Worm (Caenorhabditis elegans): Measurements from ENCODE around the gene pigx-1.

- TF ChIP-seq odd-2 (tag; optimal IDR thresholded peaks at IDR 0.05) (no peak), ama-1 (optimal IDR thresholded peaks at IDR 0.05) (no peak), sox-4 (tag; optimal IDR thresholded peaks at IDR 0.05) (peak; percentile 51)
Measured at ce11 chrX:1093154-1093553, 3.7 kb downstream of the pigx-1 start.
